Fruit fly (Drosophila melanogaster) whole organism, prepupa: ENCODE measurements around the gene CG44836.

Experiments used
- Blimp-1 ChIP-seq: fragments of 200-800 bp; sonication (Bioruptor generic); optimal IDR thresholded peaks from 3 replicates; lab custom pipeline; 2017; ENCODE audit warnings: missing biosample characterization, missing genetic modification characterization, mild to moderate bottlenecking, moderate library complexity, missing genetic modification reagents
- CG11902 ChIP-seq: fragments of 200-800 bp; sonication (Bioruptor generic); optimal IDR thresholded peaks from 3 replicates; lab custom pipeline; 2016; ENCODE audit warnings: missing biosample characterization, missing genetic modification characterization
- CG15336 ChIP-seq: fragments of 200-800 bp; sonication (Bioruptor generic); IDR thresholded peaks from 2 replicates; pipeline ENCODE4 v1.3.6; 2022; ENCODE audit warnings: missing biosample characterization, missing genetic modification characterization
- CG16779 ChIP-seq: fragments of 200-800 bp; sonication (Bioruptor generic); optimal IDR thresholded peaks from 3 replicates; lab custom pipeline; 2017; ENCODE audit warnings: missing biosample characterization, mild to moderate bottlenecking, missing genetic modification characterization
- CG32006 ChIP-seq: fragments of 200-800 bp; sonication (Bioruptor generic); optimal IDR thresholded peaks from 3 replicates; lab custom pipeline; 2017; ENCODE audit warnings: missing biosample characterization, mild to moderate bottlenecking, missing genetic modification characterization
- CG3919 ChIP-seq: fragments of 200-800 bp; sonication (Bioruptor generic); optimal IDR thresholded peaks from 3 replicates; lab custom pipeline; 2016; ENCODE audit warnings: missing biosample characterization, missing genetic modification characterization
- CG6163 ChIP-seq: fragments of 200-800 bp; sonication (Bioruptor generic); IDR thresholded peaks from 3 replicates; pipeline ENCODE4 v1.3.6; 2022; ENCODE audit warnings: missing biosample characterization, missing genetic modification characterization
- CG6276 ChIP-seq: fragments of 200-800 bp; sonication (Bioruptor generic); optimal IDR thresholded peaks from 2 replicates; lab custom pipeline; 2017; ENCODE audit warnings: missing biosample characterization, mild to moderate bottlenecking, missing genetic modification characterization
- CG6792 ChIP-seq: fragments of 200-800 bp; sonication (Bioruptor generic); optimal IDR thresholded peaks from 3 replicates; lab custom pipeline; 2016; ENCODE audit warnings: missing biosample characterization, missing genetic modification characterization
- CG6808 ChIP-seq: fragments of 200-800 bp; sonication (Bioruptor generic); optimal IDR thresholded peaks from 3 replicates; lab custom pipeline; 2017; ENCODE audit warnings: missing biosample characterization, missing genetic modification characterization, mild to moderate bottlenecking, moderate library complexity, missing genetic modification reagents
- CG6854 ChIP-seq: fragments of 200-800 bp; sonication (Bioruptor generic); optimal IDR thresholded peaks from 2 replicates; lab custom pipeline; 2017; ENCODE audit warnings: missing biosample characterization, mild to moderate bottlenecking, missing genetic modification characterization
- CG7368 ChIP-seq: fragments of 200-800 bp; sonication (Bioruptor generic); optimal IDR thresholded peaks from 3 replicates; lab custom pipeline; 2016; ENCODE audit warnings: missing biosample characterization, missing genetic modification characterization
- CG8119 ChIP-seq: fragments of 200-800 bp; sonication (Bioruptor generic); IDR thresholded peaks from 3 replicates; pipeline ENCODE4 v1.3.6; 2022; ENCODE audit warnings: missing biosample characterization, missing genetic modification characterization
- CG8632 ChIP-seq: fragments of 200-800 bp; sonication (Bioruptor generic); optimal IDR thresholded peaks from 3 replicates; lab custom pipeline; 2016; ENCODE audit warnings: missing biosample characterization, missing genetic modification characterization
- CG9139 ChIP-seq: fragments of 200-800 bp; sonication (Bioruptor generic); optimal IDR thresholded peaks from 3 replicates; lab custom pipeline; 2017; ENCODE audit warnings: missing biosample characterization, mild to moderate bottlenecking, missing genetic modification characterization
- Eip75B ChIP-seq: fragments of 200-800 bp; sonication (Bioruptor generic); optimal IDR thresholded peaks from 3 replicates; lab custom pipeline; 2016; ENCODE audit warnings: missing biosample characterization, missing genetic modification characterization
- Eip78C ChIP-seq: fragments of 200-800 bp; sonication (Bioruptor generic); peaks from one replicate; lab custom pipeline; 2016; ENCODE audit warnings: missing biosample characterization, missing genetic modification characterization
- Ets21C ChIP-seq: fragments of 200-800 bp; sonication (Bioruptor generic); optimal IDR thresholded peaks from 3 replicates; lab custom pipeline; 2016; ENCODE audit warnings: missing biosample characterization, missing genetic modification characterization
- Hr38 ChIP-seq: sonication (Bioruptor generic); optimal IDR thresholded peaks from 2 replicates; lab custom pipeline; 2016; ENCODE audit warnings: missing biosample characterization, missing genetic modification characterization
- Hr39 ChIP-seq: fragments of 200-800 bp; sonication (Bioruptor generic); optimal IDR thresholded peaks from 2 replicates; lab custom pipeline; 2016; ENCODE audit warnings: missing biosample characterization, missing genetic modification characterization
- Lpt ChIP-seq: fragments of 200-800 bp; sonication (Bioruptor generic); optimal IDR thresholded peaks from 3 replicates; lab custom pipeline; 2016; ENCODE audit warnings: missing biosample characterization, missing genetic modification characterization
- Smox ChIP-seq: fragments of 200-800 bp; sonication (Bioruptor generic); optimal IDR thresholded peaks from 3 replicates; lab custom pipeline; 2016; ENCODE audit warnings: missing biosample characterization, missing genetic modification characterization
- Sox102F ChIP-seq: fragments of 200-800 bp; sonication (Bioruptor generic); optimal IDR thresholded peaks from 2 replicates; lab custom pipeline; 2016; ENCODE audit warnings: missing biosample characterization, mild to moderate bottlenecking, missing genetic modification characterization
- Sox14 ChIP-seq: fragments of 200-800 bp; sonication (Bioruptor generic); optimal IDR thresholded peaks from 3 replicates; lab custom pipeline; 2016; ENCODE audit warnings: missing biosample characterization, missing genetic modification characterization
- Sox15 ChIP-seq: fragments of 200-800 bp; sonication (Bioruptor generic); optimal IDR thresholded peaks from 3 replicates; lab custom pipeline; 2016; ENCODE audit warnings: missing biosample characterization, missing genetic modification characterization
- achi ChIP-seq: fragments of 200-800 bp; sonication (Bioruptor generic); optimal IDR thresholded peaks from 3 replicates; lab custom pipeline; 2016; ENCODE audit warnings: missing biosample characterization, missing genetic modification characterization
- acj6 ChIP-seq: fragments of 200-800 bp; sonication (Bioruptor generic); optimal IDR thresholded peaks from 3 replicates; lab custom pipeline; 2016; ENCODE audit warnings: missing biosample characterization, missing genetic modification characterization
- dac ChIP-seq: fragments of 200-800 bp; sonication (Bioruptor generic); optimal IDR thresholded peaks from 2 replicates; lab custom pipeline; 2017; ENCODE audit warnings: missing biosample characterization, mild to moderate bottlenecking, missing genetic modification characterization
- eg ChIP-seq: fragments of 200-800 bp; sonication (Bioruptor generic); IDR thresholded peaks from 3 replicates; pipeline ENCODE4 v1.3.6; 2022; ENCODE audit warnings: missing biosample characterization, missing genetic modification characterization
- fd59A ChIP-seq: fragments of 200-800 bp; sonication (Bioruptor generic); optimal IDR thresholded peaks from 2 replicates; lab custom pipeline; 2017; ENCODE audit warnings: missing biosample characterization, mild to moderate bottlenecking, missing genetic modification characterization, missing genetic modification reagents
- fkh ChIP-seq: fragments of 200-800 bp; sonication (Bioruptor generic); optimal IDR thresholded peaks from 3 replicates; lab custom pipeline; 2017; ENCODE audit warnings: missing biosample characterization, mild to moderate bottlenecking, missing genetic modification characterization, moderate library complexity
- pdm3 ChIP-seq: fragments of 200-800 bp; sonication (Bioruptor generic); optimal IDR thresholded peaks from 3 replicates; lab custom pipeline; 2016; ENCODE audit warnings: missing biosample characterization, missing genetic modification characterization
- salr ChIP-seq, 2 experiments: fragments of 200-800 bp; sonication (Bioruptor generic); optimal IDR thresholded peaks; 3 replicates each; lab custom pipeline; 2016 to 2018; ENCODE audit warnings: missing biosample characterization in 2 of 2, missing genetic modification characterization in 2 of 2, mild to moderate bottlenecking in 1 of 2
- spab ChIP-seq: fragments of 200-800 bp; sonication (Bioruptor generic); optimal IDR thresholded peaks from 2 replicates; lab custom pipeline; 2017; ENCODE audit warnings: missing biosample characterization, mild to moderate bottlenecking, missing genetic modification characterization, missing genetic modification reagents
- svp ChIP-seq: fragments of 200-800 bp; sonication (Bioruptor generic); peaks from one replicate; lab custom pipeline; 2016; ENCODE audit warnings: missing biosample characterization, missing genetic modification characterization
- topi ChIP-seq: fragments of 200-800 bp; sonication (Bioruptor generic); optimal IDR thresholded peaks from 3 replicates; lab custom pipeline; 2016; ENCODE audit warnings: missing biosample characterization, missing genetic modification characterization
- vri ChIP-seq: fragments of 200-800 bp; sonication (Bioruptor generic); optimal IDR thresholded peaks from 3 replicates; lab custom pipeline; 2016; ENCODE audit warnings: missing biosample characterization, mild to moderate bottlenecking, missing genetic modification characterization

CG44836 gene

dm6 chr3L:16394506-16394905 is 5.6 kb downstream of the CG44836 start, which contains the start of gene Gagr:
Gene Gagr (plus strand): TSS chr3L:16394586.
- peak; percentile 22 for TF ChIP-seq svp
- TF ChIP-seq CG8119 (GFP tag; lab: Robert Waterston, UW) = no peak

dm6 chr3L:16393700-16394099 is 6.4 kb downstream of the CG44836 start:
- TF ChIP-seq fkh (peak; percentile 65), Lpt (GFP tag; lab: Kevin White, UChicago) (no peak)

- peak; percentile 37 for TF ChIP-seq CG32006 (GFP tag; lab: Kevin White, UChicago)
- TF ChIP-seq CG6276 (GFP tag; lab: Kevin White, UChicago) = peak; percentile 7
- no peak for TF ChIP-seq CG9139
- 0 out of 3 replicates have a peak, but pooled peaks have one; percentile 14 for TF ChIP-seq CG8119 (GFP tag; lab: Robert Waterston, UW)
- peak; percentile 30 for TF ChIP-seq Eip78C (GFP tag; lab: Kevin White, UChicago)
- TF ChIP-seq fd59A = no peak
- TF ChIP-seq Sox102F = no peak
- peak; percentile 23; the same call in 1 of the 3 replicates for TF ChIP-seq eg (GFP tag; lab: Robert Waterston, UW)
- TF ChIP-seq CG6854 (GFP tag; lab: Kevin White, UChicago) = no peak
- TF ChIP-seq CG11902 (GFP tag; lab: Kevin White, UChicago) = no peak
- no peak for TF ChIP-seq CG6808
- TF ChIP-seq CG6163 (GFP tag; lab: Robert Waterston, UW) = 0 out of 3 replicates have a peak, but pooled peaks have one; percentile 20
- TF ChIP-seq svp = peak; percentile 18
- no peak for TF ChIP-seq Eip75B
- no peak for TF ChIP-seq spab (GFP tag; lab: Kevin White, UChicago)
- no peak for TF ChIP-seq Smox
- no peak for TF ChIP-seq CG16779
- TF ChIP-seq salr (GFP tag; optimal IDR thresholded peaks at IDR 0.05; lab: Kevin White, UChicago) = no peak
- no peak for TF ChIP-seq Sox14 (GFP tag; lab: Kevin White, UChicago)
- TF ChIP-seq Blimp-1 (GFP tag; lab: Kevin White, UChicago) = no peak
- TF ChIP-seq Ets21C (GFP tag; lab: Kevin White, UChicago) = no peak
- no peak for TF ChIP-seq CG6792 (GFP tag; lab: Kevin White, UChicago)
- TF ChIP-seq Sox15 = no peak
- TF ChIP-seq, all 60 proteins: peak for 7
Measured at dm6 chr3L:16392874-16393273, 7.2 kb downstream of the CG44836 start.

- TF ChIP-seq Smox (no peak), CG3919 (GFP tag; lab: Kevin White, UChicago) (no peak), svp (no peak), topi (GFP tag; lab: Kevin White, UChicago) (no peak), CG15336 (no peak), dac (no peak), CG6808 (no peak), CG8632 (GFP tag; lab: Kevin White, UChicago) (no peak), CG6854 (GFP tag; lab: Kevin White, UChicago) (no peak), Blimp-1 (GFP tag; lab: Kevin White, UChicago) (no peak), Hr38 (GFP tag; lab: Kevin White, UChicago) (no peak), Sox15 (no peak), vri (GFP tag; lab: Kevin White, UChicago) (no peak), CG9139 (no peak), Hr39 (GFP tag; lab: Kevin White, UChicago) (no peak), pdm3 (GFP tag; lab: Kevin White, UChicago) (no peak), achi (GFP tag; lab: Kevin White, UChicago) (no peak), acj6 (no peak), CG7368 (GFP tag; lab: Kevin White, UChicago) (no peak)
- TF ChIP-seq, all 60 proteins: peak for 0
Measured at dm6 chr3L:16392203-16392800, 7.8 kb downstream of the CG44836 start.
